Fruit fly (Drosophila melanogaster): ENCODE measurements around the gene CG31624.

Gene CG31624

dm6 chr2L:21158554-21158953 is 41.6 kb downstream of the CG31624 start, which contains the start of the genes Coq3 and Pld3 (continued):
- peak; percentile 89 for TF ChIP-seq Rfx (GFP tag; IDR thresholded peaks at IDR 0.05)
- peak; percentile 86 for TF ChIP-seq CG11504 (tag; optimal IDR thresholded peaks at IDR 0.05)
- peak; percentile 69 for TF ChIP-seq CG14667 (GFP tag; IDR thresholded peaks at IDR 0.05)
- peak; percentile 90 for TF ChIP-seq Fer1 (GFP tag; optimal IDR thresholded peaks at IDR 0.05)
- peak; percentile 64 for TF ChIP-seq CG8359 (GFP tag; optimal IDR thresholded peaks at IDR 0.05; ENCODE audit: borderline replicate concordance)
- peak; percentile 85 for TF ChIP-seq Dbx (GFP tag; IDR thresholded peaks at IDR 0.05)
- TF ChIP-seq CG5953 (GFP tag; IDR thresholded peaks at IDR 0.05), result peak; percentile 61; the same call in 1 of the 2 replicates
- TF ChIP-seq CG18619 (GFP tag; optimal IDR thresholded peaks at IDR 0.05), result peak; percentile 73
- peak; percentile 83 for TF ChIP-seq CG13296 (GFP tag; optimal IDR thresholded peaks at IDR 0.05)
- peak; percentile 57 for TF ChIP-seq org-1 (GFP tag; optimal IDR thresholded peaks at IDR 0.05)
- TF ChIP-seq CG17612 (GFP tag; IDR thresholded peaks at IDR 0.05), result no peak
- peak; percentile 61 for TF ChIP-seq CG4854 (GFP tag; optimal IDR thresholded peaks at IDR 0.05)
- no peak for TF ChIP-seq psq (GFP tag; optimal IDR thresholded peaks at IDR 0.05)
- TF ChIP-seq tup (GFP tag; optimal IDR thresholded peaks at IDR 0.05), result peak; percentile 50
- TF ChIP-seq CG3407 (GFP tag; optimal IDR thresholded peaks at IDR 0.05), result peak; percentile 18
- peak; percentile 80 for TF ChIP-seq pho (GFP tag; optimal IDR thresholded peaks at IDR 0.05)
- TF ChIP-seq ewg (GFP tag; optimal IDR thresholded peaks at IDR 0.05), result peak; percentile 54
- TF ChIP-seq CG12659 (GFP tag; optimal IDR thresholded peaks at IDR 0.05), result peak; percentile 84
- TF ChIP-seq Ada2b (GFP tag; IDR thresholded peaks at IDR 0.05), result peak; percentile 69
- peak; percentile 79 for TF ChIP-seq CG12769 (tag; optimal IDR thresholded peaks at IDR 0.05)
- no peak for TF ChIP-seq sim (GFP tag; IDR thresholded peaks at IDR 0.05)
- peak; percentile 21 for TF ChIP-seq CTCF (GFP tag; optimal IDR thresholded peaks at IDR 0.05)
- peak; percentile 14 for TF ChIP-seq Myb (GFP tag; optimal IDR thresholded peaks at IDR 0.05)
- TF ChIP-seq p53 (GFP tag; optimal IDR thresholded peaks at IDR 0.05), result no peak
- no peak for TF ChIP-seq Hr39 (optimal IDR thresholded peaks at IDR 0.05)
- TF ChIP-seq unpg (GFP tag; optimal IDR thresholded peaks at IDR 0.05), result peak; percentile 86
- peak; percentile 86 for TF ChIP-seq nom (GFP tag; optimal IDR thresholded peaks at IDR 0.05)
- TF ChIP-seq CG10267 (tag; optimal IDR thresholded peaks at IDR 0.05), result peak; percentile 74
- TF ChIP-seq Dp (GFP tag; optimal IDR thresholded peaks at IDR 0.05), result no peak
- peak; percentile 90 for TF ChIP-seq zfh1 (GFP tag; IDR thresholded peaks at IDR 0.05)
- peak; percentile 25 for TF ChIP-seq CG3838 (GFP tag; optimal IDR thresholded peaks at IDR 0.05)
- TF ChIP-seq Camta (GFP tag; optimal IDR thresholded peaks at IDR 0.05), result peak; percentile 59
- peak; percentile 52 for TF ChIP-seq CG3065 (GFP tag; optimal IDR thresholded peaks at IDR 0.05)
- peak; percentile 40 for TF ChIP-seq kah (GFP tag; optimal IDR thresholded peaks at IDR 0.05)
- peak; percentile 49 for TF ChIP-seq mirr (GFP tag; optimal IDR thresholded peaks at IDR 0.05)
- peak; percentile 66 for TF ChIP-seq CG7357 (GFP tag; IDR thresholded peaks at IDR 0.05)
- TF ChIP-seq Ets97D (GFP tag; optimal IDR thresholded peaks at IDR 0.05), result peak; percentile 35
- TF ChIP-seq dpn (GFP tag; optimal IDR thresholded peaks at IDR 0.05), result peak; percentile 73 to 83
- peak; percentile 65 for TF ChIP-seq CG18764 (GFP tag; optimal IDR thresholded peaks at IDR 0.05)
- 0 out of 2 replicates have a peak, but pooled peaks have one; percentile 20 for TF ChIP-seq Oaz (GFP tag; IDR thresholded peaks at IDR 0.05)
- no peak for TF ChIP-seq tna (GFP tag; IDR thresholded peaks at IDR 0.05; ENCODE audit: partially characterized antibody)
- TF ChIP-seq Chrac-16 (GFP tag; optimal IDR thresholded peaks at IDR 0.05), result peak; percentile 76
- TF ChIP-seq Sox102F (GFP tag; optimal IDR thresholded peaks at IDR 0.05), result peak; percentile 87
- peak; percentile 69; the same call in 1 of the 2 replicates for TF ChIP-seq stc (GFP tag; IDR thresholded peaks at IDR 0.05)
- TF ChIP-seq chif (GFP tag; optimal IDR thresholded peaks at IDR 0.05), result peak; percentile 49 to 60
- TF ChIP-seq wor (GFP tag; IDR thresholded peaks at IDR 0.05), result no peak
- TF ChIP-seq CG1647 (GFP tag; optimal IDR thresholded peaks at IDR 0.05), result peak; percentile 54
- TF ChIP-seq Xbp1 (GFP tag; optimal IDR thresholded peaks at IDR 0.05), result peak; percentile 87
- peak; percentile 41 to 86 for TF ChIP-seq crp (GFP tag; optimal IDR thresholded peaks at IDR 0.05)
- peak; percentile 77 for TF ChIP-seq CG9817 (tag; optimal IDR thresholded peaks at IDR 0.05)
- TF ChIP-seq CG3847 (GFP tag; IDR thresholded peaks at IDR 0.05), result peak; percentile 65
- TF ChIP-seq lbe (GFP tag; optimal IDR thresholded peaks at IDR 0.05), result peak; percentile 96
